Worm (Caenorhabditis elegans) whole organism, L2 larva: ENCODE measurements around the gene T24E12.3.

ENCODE experiments used
- alr-1 ChIP-seq: fragments of 150-350 bp; optimal IDR thresholded peaks from 2 replicates; lab custom pipeline; 2014; ENCODE audit warnings: missing biosample characterization, missing genetic modification characterization
- ama-1 ChIP-seq: fragments of 150-350 bp; optimal IDR thresholded peaks from 2 replicates; lab custom pipeline; 2018; ENCODE audit warnings: inconsistent platforms
- ceh-16 ChIP-seq: fragments of 150-350 bp; optimal IDR thresholded peaks from 2 replicates; lab custom pipeline; 2014; ENCODE audit warnings: missing biosample characterization, missing genetic modification characterization
- ceh-82 ChIP-seq: fragments of 150-350 bp; optimal IDR thresholded peaks from 2 replicates; lab custom pipeline; 2014; ENCODE audit warnings: missing biosample characterization, missing genetic modification characterization
- elt-1 ChIP-seq: fragments of 150-350 bp; optimal IDR thresholded peaks from 2 replicates; lab custom pipeline; 2014; ENCODE audit warnings: missing biosample characterization, missing genetic modification characterization
- elt-3 ChIP-seq: sonication (generic microtip); optimal IDR thresholded peaks from 2 replicates; lab custom pipeline; 2017; ENCODE audit warnings: missing biosample characterization, missing genetic modification characterization
- fos-1 ChIP-seq: fragments of 150-350 bp; optimal IDR thresholded peaks from 2 replicates; lab custom pipeline; 2014; ENCODE audit warnings: missing biosample characterization, missing genetic modification characterization
- gmeb-1 ChIP-seq: fragments of 150-350 bp; optimal IDR thresholded peaks from 2 replicates; lab custom pipeline; 2014; ENCODE audit warnings: missing biosample characterization, missing genetic modification characterization
- mdl-1 ChIP-seq, 2 experiments: fragments of 150-350 bp in 1 of 2; sonication (generic microtip) in 1 of 2; optimal IDR thresholded peaks; 2 replicates each; lab custom pipeline; 2017; ENCODE audit warnings: missing biosample characterization in 2 of 2, missing genetic modification characterization in 2 of 2
- nhr-25 ChIP-seq: fragments of 150-350 bp; sonication (generic microtip); optimal IDR thresholded peaks from 3 replicates; lab custom pipeline; 2014; ENCODE audit warnings: missing biosample characterization, missing genetic modification characterization
- nhr-6 ChIP-seq: fragments of 150-350 bp; optimal IDR thresholded peaks from 2 replicates; lab custom pipeline; 2014; ENCODE audit warnings: missing biosample characterization, missing genetic modification characterization
- snpc-4 ChIP-seq: fragments of 150-350 bp; optimal IDR thresholded peaks from 2 replicates; lab custom pipeline; 2014; ENCODE audit warnings: missing biosample characterization, missing genetic modification characterization
- zag-1 ChIP-seq: fragments of 150-350 bp; optimal IDR thresholded peaks from 2 replicates; lab custom pipeline; 2014; ENCODE audit warnings: missing biosample characterization, missing genetic modification characterization
- ztf-4 ChIP-seq: fragments of 150-350 bp; optimal IDR thresholded peaks from 2 replicates; lab custom pipeline; 2014; ENCODE audit warnings: missing biosample characterization, missing genetic modification characterization

- no peak for TF ChIP-seq ceh-82
- no peak for TF ChIP-seq nhr-6 (tag; lab: Kevin White, UChicago)
- no peak for TF ChIP-seq nhr-25
- TF ChIP-seq elt-3 (tag; lab: Kevin White, UChicago): no peak
- no peak for TF ChIP-seq fos-1 (tag; lab: Kevin White, UChicago)
- no peak for TF ChIP-seq ama-1 (lab: Kevin White, UChicago)
- no peak for TF ChIP-seq ceh-16 (tag; lab: Kevin White, UChicago)
- TF ChIP-seq zag-1 (tag; lab: Kevin White, UChicago): no peak
- no peak for TF ChIP-seq alr-1 (tag; lab: Kevin White, UChicago)
- TF ChIP-seq ztf-4 (tag; lab: Kevin White, UChicago): no peak
- TF ChIP-seq gmeb-1 (tag; lab: Kevin White, UChicago): no peak
- no peak for TF ChIP-seq snpc-4 (tag; lab: Kevin White, UChicago)
- TF ChIP-seq elt-1 (tag; lab: Kevin White, UChicago): no peak
- TF ChIP-seq mdl-1 (tag; optimal IDR thresholded peaks at IDR 0.05; lab: Kevin White, UChicago): no peak
Observed at ce11 chrII:3736893-3737375, 38.9 kb upstream of the T24E12.3 start, which contains the start of gene F12E12.6.
